Worm (Caenorhabditis elegans) whole organism, L1 larva: ENCODE data around the gene rnp-2.

Experiments
- efl-3 ChIP-seq: fragments of 200-800 bp; sonication (Bioruptor generic); optimal IDR thresholded peaks from 2 replicates; lab custom pipeline; 2018; ENCODE audit warnings: mild to moderate bottlenecking, missing genetic modification characterization, missing compliant biosample characterization
- hlh-17 ChIP-seq: fragments of 200-800 bp; sonication (Bioruptor generic); optimal IDR thresholded peaks from 2 replicates; lab custom pipeline; 2018; ENCODE audit warnings: missing genetic modification characterization, mild to moderate bottlenecking, missing compliant biosample characterization, moderate library complexity, borderline replicate concordance
- lin-15B ChIP-seq: fragments of 150-350 bp; sonication (generic microtip); optimal IDR thresholded peaks from 3 replicates; lab custom pipeline; 2014; ENCODE audit warnings: missing biosample characterization, missing genetic modification characterization
- nhr-11 ChIP-seq: fragments of 150-350 bp; optimal IDR thresholded peaks from 2 replicates; lab custom pipeline; 2014; ENCODE audit warnings: missing biosample characterization, missing genetic modification characterization
- unc-62 ChIP-seq: fragments of 150-350 bp; optimal IDR thresholded peaks from 2 replicates; lab custom pipeline; 2014; ENCODE audit warnings: missing biosample characterization, missing genetic modification reagents, missing genetic modification characterization

ce11 chrIV:4150138-4150537, 21.7 kb upstream of the rnp-2 start:
- TF ChIP-seq nhr-11 (tag; lab: Kevin White, UChicago) (no peak), efl-3 (GFP tag; lab: Kevin White, UChicago) (no peak), lin-15B (tag; lab: Kevin White, UChicago) (no peak), hlh-17 (no peak), unc-62 (no peak)
